Worm (Caenorhabditis elegans) whole organism, L4/young adult: ENCODE results near the gene misc-1.

ENCODE experiments used
- dao-5 ChIP-seq: sonication (generic microtip); optimal IDR thresholded peaks from 2 replicates; lab custom pipeline; 2016; ENCODE audit warnings: missing genotype, missing genetic modification characterization, moderate library complexity, missing compliant biosample characterization
- him-1 ChIP-seq: sonication (generic microtip); optimal IDR thresholded peaks from 2 replicates; lab custom pipeline; 2016; ENCODE audit warnings: missing genotype, missing genetic modification reagents, missing genetic modification characterization, missing compliant biosample characterization

ce11 chrII:303927-304711, 17.7 kb downstream of the misc-1 start:
- TF ChIP-seq him-1 (tag; lab: Kevin White, UChicago) (no peak), dao-5 (tag; lab: Kevin White, UChicago) (no peak)
